Worm (Caenorhabditis elegans): ENCODE measurements around the gene Y71H2AM.20.

Y71H2AM.20 gene

DNA sequence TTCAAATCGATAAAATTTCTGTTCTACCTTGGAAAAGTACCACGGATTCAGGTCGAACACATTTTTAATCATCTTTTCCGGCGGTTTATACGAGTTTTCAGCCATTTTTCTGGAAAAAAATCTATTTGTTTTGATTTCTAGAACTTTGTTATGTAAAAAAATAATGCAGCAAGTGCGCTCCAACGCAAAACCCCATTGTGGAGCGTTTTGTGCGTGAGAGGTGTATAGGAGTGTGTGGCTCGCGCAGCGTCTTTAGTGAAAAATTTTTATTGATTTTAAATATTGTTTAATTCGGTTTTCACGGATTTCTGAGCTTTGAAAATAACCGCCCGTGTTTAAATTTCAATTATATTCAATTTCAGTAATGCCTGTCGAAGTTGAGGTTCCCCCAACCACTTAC lies at the start of gene Y71H2AM.20:
Gene Y71H2AM.20, minus strand, starts transcription at position 109 of the 400 bp plus-strand sequence.
- TF ChIP-seq C17E4.6 (GFP tag; IDR thresholded peaks at IDR 0.05) (peak; percentile 79), cebp-2 (GFP tag; IDR thresholded peaks at IDR 0.05) (no peak), ceh-79 (tag; optimal IDR thresholded peaks at IDR 0.05) (no peak), ztf-18 (tag; optimal IDR thresholded peaks at IDR 0.05) (peak; percentile 83), pbrm-1 (GFP tag; IDR thresholded peaks at IDR 0.05) (peak; percentile 91), hrde-1 (tag; optimal IDR thresholded peaks at IDR 0.05; ENCODE audit: borderline replicate concordance) (no peak), zfh-2 (GFP tag; conservative IDR thresholded peaks at IDR 0.05) (no peak), sdz-38 (tag; optimal IDR thresholded peaks at IDR 0.05) (no peak), Y67H2A.10 (GFP tag; conservative IDR thresholded peaks at IDR 0.05) (peak; percentile 89), F52B5.7 (tag; optimal IDR thresholded peaks at IDR 0.05) (no peak), ceh-40 (GFP tag; IDR thresholded peaks at IDR 0.05) (no peak), rec-8 (tag; optimal IDR thresholded peaks at IDR 0.05) (peak in 1 of 2 experiments; percentile 13), F55B11.4 (tag; optimal IDR thresholded peaks at IDR 0.05; ENCODE audit: borderline replicate concordance, insufficient read depth) (no peak), lin-40 (tag; optimal IDR thresholded peaks at IDR 0.05) (peak; percentile 92), ceh-100 (GFP tag; IDR thresholded peaks at IDR 0.05) (peak; percentile 70), dox-1 (GFP tag; IDR thresholded peaks at IDR 0.05) (peak; percentile 98), madf-6 (GFP tag; IDR thresholded peaks at IDR 0.05) (peak; percentile 90), snpc-3.4 (tag; optimal IDR thresholded peaks at IDR 0.05) (peak; percentile 96), F10E7.11 (tag; optimal IDR thresholded peaks at IDR 0.05) (no peak), K12H6.12 (tag; optimal IDR thresholded peaks at IDR 0.05) (peak; percentile 91), Y53F4B.3 (GFP tag; IDR thresholded peaks at IDR 0.05) (peak; percentile 71; the same call in 1 of the 2 replicates), unc-130 (GFP tag; optimal IDR thresholded peaks at IDR 0.05) (peak; percentile 35), ceh-27 (GFP tag; optimal IDR thresholded peaks at IDR 0.05) (peak; percentile 93), lsy-27 (tag; optimal IDR thresholded peaks at IDR 0.05; ENCODE audit: borderline replicate concordance, insufficient read depth) (peak; percentile 69), lir-1 (GFP tag; conservative IDR thresholded peaks at IDR 0.05) (peak; percentile 88), Y95B8A.8 (GFP tag; IDR thresholded peaks at IDR 0.05) (peak; percentile 94), F57C9.4 (tag; optimal IDR thresholded peaks at IDR 0.05) (no peak), egl-44 (GFP tag; IDR thresholded peaks at IDR 0.05) (peak; percentile 67; the same call in 1 of the 2 replicates), ceh-91 (GFP tag; IDR thresholded peaks at IDR 0.05) (peak; percentile 89), ama-1 (optimal IDR thresholded peaks at IDR 0.05) (no peak), ama-1 (GFP tag; optimal IDR thresholded peaks at IDR 0.05) (no peak), mcd-1 (GFP tag; IDR thresholded peaks at IDR 0.05) (peak; percentile 98), madf-10 (tag; optimal IDR thresholded peaks at IDR 0.05) (peak; percentile 87), B0261.1 (tag; optimal IDR thresholded peaks at IDR 0.05) (peak; percentile 1), mes-4 (tag; optimal IDR thresholded peaks at IDR 0.05) (no peak), hlh-26 (GFP tag; conservative IDR thresholded peaks at IDR 0.05) (no peak), chd-7 (tag; optimal IDR thresholded peaks at IDR 0.05) (peak; percentile 67), Y53G8AR.9 (GFP tag; conservative IDR thresholded peaks at IDR 0.05) (peak; percentile 93), hmg-1.2 (GFP tag; IDR thresholded peaks at IDR 0.05) (peak; percentile 76), aptf-3 (GFP tag; IDR thresholded peaks at IDR 0.05) (no peak), lag-1 (GFP tag; IDR thresholded peaks at IDR 0.05) (no peak), ztf-3 (GFP tag; optimal IDR thresholded peaks at IDR 0.05) (peak; percentile 10), dpl-1 (GFP tag; optimal IDR thresholded peaks at IDR 0.05) (peak; percentile 88), madf-8 (GFP tag; conservative IDR thresholded peaks at IDR 0.05) (peak; percentile 79), F37B4.10 (GFP tag; IDR thresholded peaks at IDR 0.05) (no peak), somi-1 (GFP tag; optimal IDR thresholded peaks at IDR 0.05) (peak; percentile 61), attf-6 (GFP tag; IDR thresholded peaks at IDR 0.05) (0 out of 2 replicates have a peak, but pooled peaks have one; percentile 16), nhr-120 (GFP tag; IDR thresholded peaks at IDR 0.05) (no peak), ZK185.1 (tag; optimal IDR thresholded peaks at IDR 0.05; ENCODE audit: poor library complexity, severe bottlenecking) (peak; percentile 93)
